Fruit fly (Drosophila melanogaster) whole organism, wandering third instar larva: ENCODE data around the gene CG5510.

ENCODE experiments used
- CG9705 ChIP-seq: fragments of 200-800 bp; sonication (Bioruptor generic); optimal IDR thresholded peaks from 2 replicates; lab custom pipeline; 2018; ENCODE audit warnings: missing biosample characterization, mild to moderate bottlenecking, missing genetic modification characterization
- Dfd ChIP-seq: fragments of >200 bp; optimal IDR thresholded peaks from 2 replicates; lab custom pipeline; 2017; ENCODE audit warnings: missing biosample characterization, missing genetic modification characterization
- Dif ChIP-seq: fragments of 200-275, 200-300 bp; sonication (Bioruptor generic); optimal IDR thresholded peaks from 2 replicates; lab custom pipeline; 2018; ENCODE audit warnings: missing biosample characterization, missing genetic modification characterization; ENCODE audit not compliant: partially characterized antibody
- Hnf4 ChIP-seq: fragments of 200-800 bp; sonication (Bioruptor generic); optimal IDR thresholded peaks from 2 replicates; lab custom pipeline; 2016; ENCODE audit warnings: missing biosample characterization, mild to moderate bottlenecking, missing genetic modification characterization
- Hr78 ChIP-seq: fragments of >200 bp; optimal IDR thresholded peaks from 2 replicates; lab custom pipeline; 2017; ENCODE audit warnings: missing biosample characterization, missing genetic modification characterization
- Hr83 ChIP-seq: fragments of 200-300 bp; sonication (Bioruptor generic); optimal IDR thresholded peaks from 2 replicates; lab custom pipeline; 2016; ENCODE audit warnings: missing biosample characterization, mild to moderate bottlenecking, missing genetic modification characterization, moderate library complexity; ENCODE audit not compliant: poor library complexity, severe bottlenecking
- N ChIP-seq: fragments of >200 bp; optimal IDR thresholded peaks from 2 replicates; lab custom pipeline; 2018; ENCODE audit warnings: missing biosample characterization, missing external identifiers, missing genetic modification characterization
- OdsH ChIP-seq: fragments of 200-800 bp; sonication (Bioruptor generic); optimal IDR thresholded peaks from 2 replicates; lab custom pipeline; 2016; ENCODE audit warnings: missing biosample characterization, mild to moderate bottlenecking, missing genetic modification characterization
- br ChIP-seq: fragments of 200-800 bp; sonication (Bioruptor generic); optimal IDR thresholded peaks from 2 replicates; lab custom pipeline; 2016; ENCODE audit warnings: missing biosample characterization, missing genetic modification characterization
- dl ChIP-seq, 2 experiments: fragments of 175-275, 200-275 bp in 1 of 2; fragments of 200-275 bp in 1 of 2; sonication (Bioruptor generic); optimal IDR thresholded peaks; lab custom pipeline; 2018; ENCODE audit warnings: mild to moderate bottlenecking in 2 of 2, missing biosample characterization in 2 of 2, missing genetic modification characterization in 2 of 2, moderate library complexity in 2 of 2; ENCODE audit not compliant: partially characterized antibody in 2 of 2, insufficient read depth in 1 of 2
- pan ChIP-seq: fragments of >200 bp; optimal IDR thresholded peaks from 2 replicates; lab custom pipeline; 2017
- psq ChIP-seq: fragments of 200-800 bp; sonication (Bioruptor generic); optimal IDR thresholded peaks from 3 replicates; lab custom pipeline; 2017; ENCODE audit warnings: missing biosample characterization, mild to moderate bottlenecking, missing genetic modification characterization, moderate library complexity
- sage ChIP-seq: fragments of 200-800 bp; sonication (Bioruptor generic); optimal IDR thresholded peaks from 2 replicates; lab custom pipeline; 2016; ENCODE audit warnings: missing biosample characterization, mild to moderate bottlenecking, missing genetic modification characterization
- usp ChIP-seq: fragments of >200 bp; optimal IDR thresholded peaks from 2 replicates; lab custom pipeline; 2017; ENCODE audit warnings: missing biosample characterization, missing genetic modification characterization

- no peak for TF ChIP-seq psq (GFP tag; lab: Kevin White, UChicago)
- TF ChIP-seq pan (lab: Kevin White, UChicago) = no peak
- no peak for TF ChIP-seq br
- no peak for TF ChIP-seq usp (GFP tag; lab: Kevin White, UChicago)
- no peak for TF ChIP-seq Dfd (GFP tag; lab: Kevin White, UChicago)
- no peak for TF ChIP-seq CG9705
- TF ChIP-seq N (GFP tag; lab: Kevin White, UChicago) = no peak
- TF ChIP-seq sage (GFP tag; lab: Kevin White, UChicago) = no peak
- TF ChIP-seq Dif = no peak
- TF ChIP-seq OdsH (GFP tag; lab: Kevin White, UChicago) = no peak
- TF ChIP-seq Hr78 (GFP tag; lab: Kevin White, UChicago) = no peak
- no peak for TF ChIP-seq Hnf4
- TF ChIP-seq Hr83 = no peak
- no peak for TF ChIP-seq dl (GFP tag; optimal IDR thresholded peaks at IDR 0.05; lab: Kevin White, UChicago; ENCODE audit: insufficient read depth in 1 of 2, partially characterized antibody in 2 of 2)
Observed at dm6 chr3R:24130080-24130479, 39.3 kb downstream of the CG5510 start, which contains the start of the genes GatB and Tsc1.
